Fruit fly (Drosophila melanogaster) whole organism, prepupa: Measurements from ENCODE around the gene CG7309.

Experiments
- CG11902 ChIP-seq: fragments of 200-800 bp; sonication (Bioruptor generic); optimal IDR thresholded peaks from 3 replicates; lab custom pipeline; 2016; ENCODE audit warnings: missing biosample characterization, missing genetic modification characterization
- CG34406 ChIP-seq: fragments of 200-800 bp; sonication (Bioruptor generic); optimal IDR thresholded peaks from 3 replicates; lab custom pipeline; 2016; ENCODE audit warnings: missing biosample characterization, missing genetic modification characterization
- Sox15 ChIP-seq: fragments of 200-800 bp; sonication (Bioruptor generic); optimal IDR thresholded peaks from 3 replicates; lab custom pipeline; 2016; ENCODE audit warnings: missing biosample characterization, missing genetic modification characterization
- cyc ChIP-seq: fragments of 200-800 bp; sonication (Bioruptor generic); optimal IDR thresholded peaks from 3 replicates; lab custom pipeline; 2016; ENCODE audit warnings: missing biosample characterization, missing genetic modification characterization
- net ChIP-seq: fragments of 200-800 bp; sonication (Bioruptor generic); optimal IDR thresholded peaks from 3 replicates; lab custom pipeline; 2016; ENCODE audit warnings: missing biosample characterization, missing genetic modification characterization

DNA sequence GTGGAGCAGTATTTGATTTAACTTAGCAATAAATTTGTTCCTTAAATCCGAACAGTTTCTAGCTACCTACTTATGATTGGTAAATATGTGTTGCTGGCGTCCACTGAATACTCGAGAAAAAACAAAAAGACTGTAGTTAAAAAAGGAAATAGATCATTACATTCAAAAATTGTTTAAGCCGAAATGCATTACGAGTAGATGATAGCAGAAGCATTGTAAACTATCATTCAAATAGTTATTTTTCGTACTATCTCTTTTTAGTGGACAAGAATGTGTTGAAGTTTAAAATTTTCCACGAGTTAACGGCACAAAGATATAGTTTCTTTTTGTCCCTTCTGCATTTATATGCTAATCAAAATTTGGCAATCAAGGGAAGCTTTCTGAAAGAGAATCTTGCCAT is 19.9 kb downstream of the CG7309 start, which contains the start of gene CG14071:
- TF ChIP-seq Sox15 (GFP tag; lab: Kevin White, UChicago), result no peak
- TF ChIP-seq CG34406, result no peak
- TF ChIP-seq CG11902 (GFP tag; lab: Kevin White, UChicago), result no peak
- no peak for TF ChIP-seq net (GFP tag; lab: Kevin White, UChicago)
- no peak for TF ChIP-seq cyc
